Worm (Caenorhabditis elegans): ENCODE results near the gene rib-1.

ce11 chrIV:11569795-11570194 is 8.8 kb upstream of the rib-1 start:
- TF ChIP-seq pag-3 (tag; optimal IDR thresholded peaks at IDR 0.05; ENCODE audit: borderline replicate concordance, insufficient read depth) (no peak), unc-30 (tag; optimal IDR thresholded peaks at IDR 0.05) (no peak), lin-13 (GFP tag; optimal IDR thresholded peaks at IDR 0.05) (no peak), ceh-82 (tag; optimal IDR thresholded peaks at IDR 0.05) (no peak), egl-13 (tag; optimal IDR thresholded peaks at IDR 0.05) (no peak), fos-1 (tag; optimal IDR thresholded peaks at IDR 0.05) (no peak)

Measured in whole organism, L1 larva.